Fruit fly (Drosophila melanogaster) ovary, adult (tissue): Measurements from ENCODE around the gene CG32647.

ENCODE experiments used
- CG17801 ChIP-seq: fragments of 200-800 bp; optimal IDR thresholded peaks from 2 replicates; lab custom pipeline; 2019; ENCODE audit warnings: missing biosample characterization, mild to moderate bottlenecking, missing genetic modification characterization, moderate library complexity; ENCODE audit not compliant: partially characterized antibody

Gene CG32647

DNA sequence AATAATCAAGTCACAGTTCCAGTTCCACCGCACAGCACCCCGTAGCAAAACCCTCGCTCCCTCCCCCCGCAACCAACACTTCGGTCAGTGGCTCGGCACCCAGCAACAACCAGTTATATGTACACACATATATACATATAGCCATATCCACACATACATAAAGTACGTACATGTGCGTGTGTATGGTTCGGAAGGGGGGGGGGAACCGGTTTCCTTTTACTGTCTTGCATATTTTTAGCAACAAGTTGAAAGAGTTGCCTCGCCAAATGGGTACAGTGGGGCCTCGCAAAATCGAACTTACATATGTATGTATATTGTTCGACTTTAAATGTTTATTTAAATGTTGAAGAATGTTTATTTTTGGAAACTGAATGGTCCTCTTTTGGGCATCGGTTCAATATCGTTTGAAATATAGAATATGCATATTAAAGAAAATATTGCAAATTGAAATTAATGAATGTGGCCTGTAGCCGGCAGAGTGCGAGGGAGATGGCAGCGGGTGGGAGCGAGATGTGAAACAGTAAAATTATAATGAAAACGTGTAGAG, 29.7 kb downstream of the CG32647 start:
- TF ChIP-seq CG17801 (GFP tag; lab: Kevin White, UChicago), result peak; percentile 93

DNA sequence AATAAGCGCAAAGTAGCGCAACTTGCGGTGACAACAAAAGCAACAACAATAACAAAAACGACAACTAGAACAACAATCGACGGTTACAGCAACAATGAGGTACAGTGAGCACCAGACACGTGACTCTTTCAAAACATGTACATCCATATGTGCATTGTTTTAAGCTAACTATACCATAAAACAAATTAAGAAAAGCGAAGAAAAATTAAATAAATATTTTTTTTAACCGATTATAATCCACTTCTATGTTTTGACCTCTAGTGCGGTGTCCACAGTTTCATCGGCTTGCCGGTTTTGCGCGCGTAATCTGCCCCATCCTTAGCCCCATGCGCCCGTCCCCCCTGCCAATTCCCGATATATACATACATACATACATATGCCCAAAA, 30.4 kb downstream of the CG32647 start:
- peak; percentile 94 for TF ChIP-seq CG17801 (GFP tag; lab: Kevin White, UChicago)

DNA sequence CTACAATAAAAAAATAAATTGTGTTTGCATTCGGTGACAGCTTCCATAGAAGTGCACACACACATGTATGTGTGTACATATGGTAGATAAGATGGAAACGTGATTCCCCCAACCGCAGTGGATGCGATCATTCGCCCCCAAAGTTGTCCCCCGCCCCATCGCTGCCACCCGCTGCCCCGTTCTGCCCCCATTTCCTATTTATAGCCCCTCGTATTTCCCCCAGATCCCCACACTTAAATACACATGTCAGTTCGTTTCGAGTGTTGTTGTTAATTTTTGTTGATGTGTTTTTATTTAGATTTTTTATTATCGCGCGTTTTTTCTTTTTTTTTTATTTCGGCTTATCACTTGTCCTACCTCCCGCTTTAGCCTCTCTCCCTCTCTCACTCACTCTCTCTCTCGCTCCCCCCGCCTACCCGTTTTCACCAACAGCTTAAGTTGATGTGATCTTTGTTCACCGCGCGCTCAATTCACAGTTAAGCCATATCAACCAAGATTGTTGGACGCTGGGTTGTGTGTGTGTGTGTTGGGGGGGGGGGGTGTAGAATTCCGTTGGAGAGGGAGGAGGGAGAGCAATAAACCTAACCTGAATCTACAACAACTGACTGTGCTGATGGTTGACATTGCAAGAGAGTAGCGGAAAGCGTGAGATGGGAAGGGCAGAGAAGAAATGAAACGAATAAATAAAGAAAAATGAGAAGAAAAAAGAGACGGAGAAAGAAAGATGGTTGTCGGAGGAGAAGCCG, 31.0 kb downstream of the CG32647 start:
- no peak for TF ChIP-seq CG17801 (GFP tag; lab: Kevin White, UChicago)

DNA sequence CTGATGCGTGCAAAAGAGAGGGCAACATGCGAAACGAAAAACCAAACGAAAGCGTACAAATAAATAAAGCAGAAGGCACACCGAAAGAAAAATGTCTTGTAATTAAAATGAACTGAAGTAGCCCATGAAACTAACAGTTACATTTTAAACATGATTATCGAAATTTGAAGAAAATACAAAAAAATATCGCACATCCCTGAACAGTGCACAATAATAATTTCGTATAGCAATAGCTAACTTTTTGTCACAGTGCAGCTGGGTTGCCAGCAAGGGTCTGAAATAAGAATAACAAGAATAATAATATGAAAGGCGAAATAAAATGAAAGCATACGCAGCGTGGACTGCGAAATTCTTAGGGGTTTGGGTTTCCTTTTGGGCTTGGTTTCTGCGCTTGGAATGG, 32.6 kb downstream of the CG32647 start:
- peak; percentile 99 for TF ChIP-seq CG17801 (GFP tag; lab: Kevin White, UChicago)

DNA sequence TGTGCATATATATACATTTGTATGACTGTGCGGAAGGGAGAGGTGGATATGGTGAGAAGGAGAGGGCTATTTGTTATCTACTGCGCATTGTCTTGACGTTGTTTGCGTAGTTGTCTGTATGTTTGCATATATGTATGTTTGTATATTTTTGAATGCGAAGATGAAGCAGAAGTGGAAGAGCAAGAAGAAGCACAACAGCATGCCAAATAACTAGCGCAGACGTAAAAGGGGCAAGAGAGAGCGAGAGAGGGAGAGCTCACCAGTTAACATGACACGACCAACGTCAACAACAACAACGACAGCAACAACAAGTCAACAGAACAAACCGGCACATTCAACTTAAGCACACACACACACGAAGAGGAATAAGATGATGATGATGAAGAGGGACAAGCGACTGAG, 33.0 kb downstream of the CG32647 start:
- TF ChIP-seq CG17801 (GFP tag; lab: Kevin White, UChicago), result no peak

DNA sequence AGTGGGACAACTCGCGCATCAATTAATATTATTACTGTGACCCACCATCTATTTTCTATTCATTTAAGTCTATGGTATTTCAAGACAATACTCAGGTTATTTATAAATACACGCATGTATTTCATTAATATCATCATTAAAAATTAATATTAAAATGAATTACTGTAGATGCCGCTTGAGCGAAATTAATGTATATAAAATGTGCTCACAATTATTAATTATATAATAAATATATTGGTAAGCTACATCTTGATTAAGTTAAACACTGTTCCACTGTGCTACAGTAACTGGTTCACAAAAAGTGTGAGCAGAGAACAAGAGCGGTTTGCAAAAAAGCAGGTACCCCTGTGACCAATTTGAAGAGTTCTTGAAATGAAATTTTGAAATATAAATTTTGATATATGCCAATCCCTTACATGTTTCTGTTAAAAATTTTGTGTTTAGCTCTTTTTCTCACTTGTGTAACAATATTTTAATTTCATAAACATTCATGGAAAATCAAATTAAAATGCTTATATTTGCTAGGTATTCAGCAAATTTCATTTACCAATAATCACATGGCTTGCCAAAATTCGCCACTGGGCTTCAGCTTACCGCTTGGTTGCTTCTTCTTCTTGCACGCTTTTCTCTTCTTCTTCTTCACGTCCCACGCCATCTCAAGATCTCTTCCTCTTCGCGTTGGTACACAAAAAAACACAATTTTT, 33.7 kb downstream of the CG32647 start:
- TF ChIP-seq CG17801 (GFP tag; lab: Kevin White, UChicago), result peak; percentile 100

DNA sequence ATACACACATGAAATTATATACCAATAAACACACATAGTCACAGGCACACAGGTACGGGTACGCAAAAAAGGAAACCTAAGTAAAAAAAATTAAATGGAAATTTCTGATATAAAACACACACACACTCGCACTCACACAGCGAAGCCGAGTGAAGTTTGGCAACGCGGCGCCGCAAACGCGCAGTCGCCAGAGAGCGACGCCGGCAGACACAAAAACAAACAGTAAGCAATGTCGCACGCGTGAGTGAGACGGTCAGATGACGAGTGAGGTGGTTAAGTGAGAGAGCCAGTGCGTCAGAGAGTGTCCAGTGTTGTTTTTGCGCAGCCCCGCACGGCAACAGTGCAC, 34.2 kb downstream of the CG32647 start:
- no peak for TF ChIP-seq CG17801 (GFP tag; lab: Kevin White, UChicago)

DNA sequence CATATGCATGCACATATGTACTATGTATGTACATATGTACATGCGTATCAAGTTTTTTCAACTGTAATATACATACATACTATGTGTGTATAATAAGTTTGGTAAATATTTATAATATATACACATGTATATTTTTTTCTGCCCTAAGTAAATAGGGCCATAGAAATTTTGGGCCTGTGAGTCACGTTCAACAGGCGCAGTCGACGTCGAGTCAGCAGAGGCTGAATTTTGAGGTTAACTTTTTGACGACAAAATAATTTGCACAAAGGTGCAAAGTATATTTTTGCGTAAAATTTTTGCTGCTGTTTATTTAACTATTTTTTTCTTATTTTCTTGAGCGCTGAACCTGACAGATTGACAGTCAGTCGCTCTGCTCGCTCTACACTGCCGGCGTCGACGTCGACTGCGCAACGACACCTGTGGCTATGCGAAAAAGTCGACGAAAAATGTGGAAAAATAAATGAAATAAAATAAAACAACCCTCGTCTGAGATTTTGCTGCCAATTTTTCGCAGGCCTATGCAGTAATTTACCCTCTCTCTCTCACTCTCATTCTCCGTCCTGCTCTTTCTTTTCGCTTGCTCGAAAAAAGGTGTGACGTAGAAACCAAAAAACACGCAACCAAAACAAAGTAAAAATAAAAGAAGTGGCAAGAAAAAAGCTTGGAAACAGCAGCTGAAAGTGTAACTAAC, 34.7 kb downstream of the CG32647 start:
- TF ChIP-seq CG17801 (GFP tag; lab: Kevin White, UChicago), result peak; percentile 91

DNA sequence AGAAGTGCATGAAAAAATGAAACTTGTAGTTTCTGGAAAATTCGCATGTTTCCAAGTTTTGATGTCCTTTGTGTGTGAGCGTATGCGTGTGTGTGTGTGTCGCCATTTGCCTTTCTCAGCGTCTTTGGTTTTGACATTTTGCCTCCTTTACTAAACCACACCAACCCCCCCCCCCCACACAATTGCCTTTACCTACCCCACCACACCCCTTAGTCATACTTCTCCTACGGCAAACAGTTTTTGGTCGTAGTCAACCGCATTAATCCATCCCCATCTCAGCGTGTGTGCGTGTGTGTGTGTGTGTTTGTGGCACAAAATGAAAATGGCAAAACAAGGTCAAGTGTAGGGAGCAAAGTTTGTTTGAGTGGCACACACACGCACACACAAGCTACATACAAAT, 35.8 kb downstream of the CG32647 start:
- no peak for TF ChIP-seq CG17801 (GFP tag; lab: Kevin White, UChicago)

DNA sequence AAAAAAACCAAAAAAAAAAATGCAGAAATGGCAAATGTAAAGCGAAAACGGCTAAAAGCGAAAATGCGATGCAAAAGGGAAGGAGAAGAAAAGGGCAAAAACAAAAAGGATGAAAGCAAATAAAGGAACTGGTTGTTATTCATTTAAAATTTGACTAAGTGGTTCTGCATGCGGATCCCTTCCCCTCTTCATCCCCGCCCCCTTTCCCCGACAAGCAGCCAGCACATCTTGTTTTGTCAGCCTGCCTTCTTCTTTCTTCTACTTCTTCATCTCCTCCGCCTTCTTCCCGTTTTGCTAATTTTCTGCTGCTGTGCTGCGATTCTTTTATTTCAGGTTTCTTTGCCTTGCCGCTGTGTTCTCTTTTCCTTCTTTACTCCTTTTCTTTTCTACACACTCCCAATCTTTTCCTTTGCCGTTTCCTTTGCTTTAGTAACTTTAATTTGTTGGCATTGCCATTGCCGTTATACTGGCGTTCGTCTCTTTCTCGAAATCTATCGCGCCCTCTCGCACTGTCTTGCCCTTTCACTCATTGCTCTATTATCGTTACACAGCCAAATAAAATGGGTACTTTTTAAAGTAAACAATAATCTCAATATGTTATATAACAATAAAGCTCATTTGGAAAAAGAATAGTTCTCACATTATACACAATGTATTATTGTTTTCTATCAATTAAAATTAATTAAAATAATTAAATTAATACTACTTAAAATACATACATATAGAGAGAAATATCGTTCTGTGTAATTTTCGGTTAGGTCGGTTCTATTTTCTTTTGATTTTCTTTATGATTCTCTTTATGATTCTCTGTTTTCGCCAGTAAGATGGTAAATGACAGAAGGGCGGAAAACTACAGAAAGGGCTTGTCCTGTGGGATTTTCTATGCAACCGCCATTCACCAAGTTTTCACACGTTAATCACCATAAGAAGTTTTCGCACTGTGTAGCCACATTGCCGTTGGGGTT, 36.7 kb downstream of the CG32647 start:
- peak; percentile 91 for TF ChIP-seq CG17801 (GFP tag; lab: Kevin White, UChicago)

DNA sequence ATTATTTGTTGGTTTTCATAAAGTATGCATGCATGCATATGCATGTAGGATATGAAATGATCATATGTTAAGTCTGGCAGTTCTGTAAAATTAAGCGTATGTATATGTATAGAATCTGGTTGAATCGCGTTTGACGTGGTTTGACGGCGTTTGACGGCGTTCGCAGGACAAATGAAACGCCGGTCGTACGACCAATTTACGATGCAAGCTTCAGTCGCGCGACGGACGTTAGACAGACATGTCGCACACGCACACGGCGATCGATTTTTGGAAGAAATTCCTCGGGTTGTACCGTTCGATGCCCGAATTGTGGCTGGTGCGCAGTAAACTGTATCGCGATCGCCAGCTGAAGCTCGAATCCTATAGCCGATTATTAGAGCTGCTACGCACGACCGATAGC, 39.6 kb downstream of the CG32647 start:
- no peak for TF ChIP-seq CG17801 (GFP tag; lab: Kevin White, UChicago)

DNA sequence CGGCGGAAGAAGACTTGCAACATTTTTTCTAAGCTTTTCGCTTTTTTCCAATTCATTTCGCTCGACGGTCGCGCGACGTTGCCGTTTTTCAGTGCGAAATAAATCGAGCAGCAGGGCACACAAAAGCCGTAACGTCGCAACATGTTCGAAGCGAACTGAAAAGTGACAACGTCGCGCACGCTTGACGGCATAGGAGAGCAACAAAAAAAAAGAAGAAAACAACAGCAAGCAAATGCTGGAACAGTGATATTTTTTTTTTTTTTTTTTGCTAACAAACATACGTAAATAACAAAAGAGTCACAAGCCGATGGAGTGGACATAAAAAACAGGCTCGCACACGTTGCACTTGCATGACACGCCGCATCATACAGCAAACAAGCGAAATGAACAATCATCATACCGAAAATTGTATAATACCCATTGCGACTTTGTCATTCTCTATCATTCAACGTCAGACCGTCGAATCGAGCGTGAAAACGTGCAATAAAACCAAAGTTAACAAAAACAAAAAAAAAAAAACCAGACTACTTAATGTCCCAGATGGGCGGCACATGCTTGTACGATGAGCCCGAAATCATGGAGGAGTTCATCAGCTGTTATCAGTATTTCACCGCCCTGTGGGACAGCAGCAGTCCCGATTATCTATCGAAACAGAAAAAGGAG, 40.6 kb downstream of the CG32647 start, which contains the start of gene CG4004:
Gene CG4004 (plus strand): TSS at position 187 of the 663 bp plus-strand sequence.
- no peak for TF ChIP-seq CG17801 (GFP tag; lab: Kevin White, UChicago)

DNA sequence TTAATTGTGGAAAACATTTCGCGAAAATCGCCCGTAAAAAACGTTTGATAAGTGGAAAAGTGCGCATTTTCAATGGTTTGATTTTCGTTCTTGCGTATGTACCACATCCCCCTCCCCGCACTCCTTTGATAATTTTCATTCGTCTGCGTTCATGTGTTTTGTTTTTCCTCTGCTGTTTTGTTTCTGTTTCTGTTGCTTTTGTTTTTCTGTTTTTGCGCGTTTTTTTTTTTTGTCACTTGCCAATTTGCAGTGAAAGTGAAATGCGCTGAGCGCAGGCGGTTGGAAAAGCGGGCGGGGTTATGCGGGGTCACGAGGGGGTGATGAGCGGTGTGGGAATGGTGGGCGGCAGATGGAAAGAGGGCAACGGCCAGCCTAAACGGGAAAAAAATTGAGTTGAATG, 41.5 kb downstream of the CG32647 start:
- TF ChIP-seq CG17801 (GFP tag; lab: Kevin White, UChicago), result no peak

DNA sequence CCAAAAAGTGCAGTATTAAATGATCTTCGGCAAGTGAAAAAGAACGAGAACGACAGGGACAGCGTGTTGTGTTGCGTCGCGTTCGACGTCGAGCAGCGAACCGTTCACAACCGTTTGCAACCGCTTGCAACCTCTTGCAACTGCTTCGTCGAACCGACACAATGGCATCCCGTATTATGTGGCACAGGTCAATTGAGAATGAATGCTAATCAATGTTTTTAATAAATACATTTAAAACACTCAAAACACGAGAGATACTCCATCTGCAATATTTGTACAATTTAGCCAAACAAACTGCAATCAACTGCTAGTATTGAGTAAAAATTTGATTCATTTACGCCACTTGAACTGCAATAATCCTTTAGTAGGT, 42.1 kb downstream of the CG32647 start:
- TF ChIP-seq CG17801 (GFP tag; lab: Kevin White, UChicago), result no peak
